Worm (Caenorhabditis elegans): ENCODE data around the gene R02F2.6.

Gene R02F2.6

DNA sequence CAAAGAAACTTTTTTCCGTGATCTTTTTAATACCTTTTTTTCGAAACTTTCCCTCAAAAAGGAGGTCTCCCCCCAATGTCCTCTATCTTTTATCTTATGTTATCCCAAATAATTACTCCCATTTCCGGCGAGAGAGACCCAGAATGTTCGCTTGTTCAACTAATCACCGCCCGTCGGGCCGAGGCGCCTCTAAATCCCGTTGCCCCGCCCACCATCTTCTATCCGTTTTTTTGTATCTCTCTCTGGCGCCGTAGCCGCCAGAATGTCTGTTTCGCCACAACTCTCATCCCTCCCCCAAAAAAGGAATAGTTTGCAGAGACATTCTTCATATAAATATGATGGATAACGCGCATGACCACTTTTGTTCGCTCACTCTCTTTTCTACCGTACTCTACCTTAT lies 6.0 kb downstream of the R02F2.6 start:
- 0 out of 2 replicates have a peak, but pooled peaks have one; percentile 8 for TF ChIP-seq nhr-19 (GFP tag; conservative IDR thresholded peaks at IDR 0.05)
- TF ChIP-seq blmp-1 (tag; optimal IDR thresholded peaks at IDR 0.05): peak; percentile 90
- TF ChIP-seq snu-23 (GFP tag; optimal IDR thresholded peaks at IDR 0.05): peak; percentile 51
- TF ChIP-seq nhr-76 (tag; optimal IDR thresholded peaks at IDR 0.05): no peak
- peak; percentile 89 for TF ChIP-seq nhr-85 (tag)
- TF ChIP-seq grh-1 (GFP tag; IDR thresholded peaks at IDR 0.05): peak; percentile 49; the same call in 1 of the 2 replicates
- peak; percentile 14 for TF ChIP-seq mep-1 (tag; optimal IDR thresholded peaks at IDR 0.05)
- peak; percentile 59 for TF ChIP-seq nhr-20 (tag; optimal IDR thresholded peaks at IDR 0.05)
- TF ChIP-seq C16A3.4 (tag; optimal IDR thresholded peaks at IDR 0.05): no peak
- peak; percentile 87 for TF ChIP-seq lin-14 (GFP tag; optimal IDR thresholded peaks at IDR 0.05)
- peak in 5 of 6 experiments; percentile 60 to 87 (median 76) for TF ChIP-seq elt-3 (tag; optimal IDR thresholded peaks at IDR 0.05)
- peak; percentile 61 for TF ChIP-seq nhr-71 (tag; optimal IDR thresholded peaks at IDR 0.05)
- no peak for TF ChIP-seq ceh-90 (tag; optimal IDR thresholded peaks at IDR 0.05)
- no peak for TF ChIP-seq hlh-17 (GFP tag; optimal IDR thresholded peaks at IDR 0.05; ENCODE audit: borderline replicate concordance)
- peak; percentile 54 for TF ChIP-seq nhr-90 (tag; optimal IDR thresholded peaks at IDR 0.05; ENCODE audit: poor library complexity)
- no peak for TF ChIP-seq pqm-1 (tag; optimal IDR thresholded peaks at IDR 0.05)

DNA sequence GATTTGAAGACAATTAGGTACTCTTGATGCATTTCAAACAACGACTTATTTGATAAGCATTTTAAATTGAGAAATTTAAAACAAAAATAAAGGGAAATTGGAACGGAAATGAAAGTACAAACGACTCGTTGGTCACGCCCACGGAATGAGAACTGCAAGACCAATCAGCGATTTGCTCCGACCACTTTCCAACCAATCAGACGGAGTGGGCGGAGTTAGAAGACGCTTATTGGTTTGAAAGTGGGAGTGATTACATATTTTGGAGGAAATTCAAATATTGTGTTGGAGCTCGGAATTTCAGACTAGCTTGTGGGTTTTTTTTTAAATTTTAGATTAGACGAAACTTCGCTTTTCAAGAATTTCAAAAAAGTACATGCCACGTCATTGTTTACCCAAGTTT lies 9.6 kb downstream of the R02F2.6 start:
- TF ChIP-seq efl-1 (optimal IDR thresholded peaks at IDR 0.05) (no peak), efl-1 (GFP tag; optimal IDR thresholded peaks at IDR 0.05 in 1 of 2) (peak in 1 of 2 experiments; percentile 52), Y116A8C.19 (tag; optimal IDR thresholded peaks at IDR 0.05; ENCODE audit: borderline replicate concordance) (no peak)

DNA sequence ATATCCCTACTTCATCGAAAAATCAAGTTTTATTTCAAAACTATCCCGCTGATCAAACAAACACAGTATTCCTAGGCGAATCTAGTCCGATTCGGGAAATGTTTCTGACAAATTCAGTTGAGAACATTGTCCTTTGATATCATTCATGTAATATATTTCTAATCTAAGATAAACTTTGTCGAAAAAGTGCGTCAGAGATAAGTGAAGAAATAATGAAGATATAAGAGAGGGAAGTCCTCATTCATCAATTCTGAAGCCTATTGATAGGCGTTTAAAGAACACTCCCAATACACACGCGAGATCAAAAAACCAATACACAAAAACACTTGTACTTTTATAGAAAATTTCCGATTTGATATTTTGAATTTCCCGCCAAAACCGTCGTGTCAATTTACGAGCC lies 13.9 kb downstream of the R02F2.6 start:
- no peak for TF ChIP-seq ztf-11 (tag; optimal IDR thresholded peaks at IDR 0.05)
- no peak for TF ChIP-seq skn-1 (tag; optimal IDR thresholded peaks at IDR 0.05)
- TF ChIP-seq elt-3 (tag; optimal IDR thresholded peaks at IDR 0.05): peak in 4 of 6 experiments; percentile 14 to 67 (median 48)
- no peak for TF ChIP-seq xbp-1 (tag; optimal IDR thresholded peaks at IDR 0.05)
- TF ChIP-seq pqm-1 (tag; optimal IDR thresholded peaks at IDR 0.05): no peak
- TF ChIP-seq zag-1 (tag; optimal IDR thresholded peaks at IDR 0.05): no peak
- no peak for TF ChIP-seq ceh-90 (tag; optimal IDR thresholded peaks at IDR 0.05)
- TF ChIP-seq tbx-2 (tag; optimal IDR thresholded peaks at IDR 0.05): no peak
- TF ChIP-seq nhr-85 (tag): peak; percentile 47
- no peak for TF ChIP-seq nhr-12 (tag; optimal IDR thresholded peaks at IDR 0.05)
- TF ChIP-seq pax-3 (tag; optimal IDR thresholded peaks at IDR 0.05): no peak
- TF ChIP-seq Y116A8C.19 (tag; optimal IDR thresholded peaks at IDR 0.05; ENCODE audit: borderline replicate concordance): no peak
- no peak for TF ChIP-seq elt-2 (tag; optimal IDR thresholded peaks at IDR 0.05)
- no peak for TF ChIP-seq aha-1 (tag; optimal IDR thresholded peaks at IDR 0.05)
- no peak for TF ChIP-seq mdl-1 (tag; optimal IDR thresholded peaks at IDR 0.05)
- TF ChIP-seq nhr-237 (tag; optimal IDR thresholded peaks at IDR 0.05): no peak
- TF ChIP-seq lsy-2 (tag; optimal IDR thresholded peaks at IDR 0.05): no peak
- TF ChIP-seq sup-37 (GFP tag; optimal IDR thresholded peaks at IDR 0.05): no peak
- TF ChIP-seq mep-1 (tag; optimal IDR thresholded peaks at IDR 0.05): no peak
- no peak for TF ChIP-seq jun-1 (tag; optimal IDR thresholded peaks at IDR 0.05)
- TF ChIP-seq egl-27 (tag; optimal IDR thresholded peaks at IDR 0.05): no peak
- peak; percentile 39 for TF ChIP-seq nhr-71 (tag; optimal IDR thresholded peaks at IDR 0.05)
- no peak for TF ChIP-seq nhr-28 (tag; optimal IDR thresholded peaks at IDR 0.05)
- peak; percentile 33 for TF ChIP-seq blmp-1 (tag; optimal IDR thresholded peaks at IDR 0.05)
- TF ChIP-seq sox-4 (tag; optimal IDR thresholded peaks at IDR 0.05): no peak
- TF ChIP-seq swsn-7 (tag; optimal IDR thresholded peaks at IDR 0.05): no peak

DNA sequence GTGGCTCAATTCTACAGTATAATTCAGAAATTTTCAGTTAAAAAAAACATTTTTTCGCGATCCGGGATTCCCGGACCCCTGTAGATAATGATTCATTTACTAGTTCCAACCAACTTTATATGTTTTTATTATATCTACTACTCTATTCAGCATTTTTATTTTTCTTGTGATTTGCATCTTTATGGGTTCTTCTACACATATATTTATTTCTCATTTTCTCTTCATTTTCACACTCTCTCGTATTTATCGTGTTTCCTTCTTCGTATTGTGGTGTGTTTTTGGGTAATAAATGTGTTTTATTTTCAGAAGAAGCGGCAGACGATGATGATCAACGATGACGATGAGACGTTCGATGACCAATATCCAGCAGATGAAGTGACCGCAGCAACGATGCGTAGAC lies 14.6 kb downstream of the R02F2.6 start, which contains the start of gene F48E8.2:
TSS of gene F48E8.2 (plus strand) at position 301 of the 400 bp plus-strand sequence.
- no peak for TF ChIP-seq nhr-11 (tag; optimal IDR thresholded peaks at IDR 0.05)
- TF ChIP-seq lsy-2 (tag; optimal IDR thresholded peaks at IDR 0.05): no peak
- no peak for TF ChIP-seq egl-27 (tag; optimal IDR thresholded peaks at IDR 0.05)
- TF ChIP-seq efl-3 (GFP tag; optimal IDR thresholded peaks at IDR 0.05): no peak
- no peak for TF ChIP-seq nhr-77 (tag; optimal IDR thresholded peaks at IDR 0.05)
- TF ChIP-seq unc-62 (GFP tag; optimal IDR thresholded peaks at IDR 0.05): no peak
- no peak for TF ChIP-seq lin-39 (tag; optimal IDR thresholded peaks at IDR 0.05)
- no peak for TF ChIP-seq F16B12.6 (tag; optimal IDR thresholded peaks at IDR 0.05)
- no peak for TF ChIP-seq egl-13 (tag; optimal IDR thresholded peaks at IDR 0.05)
- TF ChIP-seq xbp-1 (tag; optimal IDR thresholded peaks at IDR 0.05): no peak
- no peak for TF ChIP-seq vab-15 (tag; optimal IDR thresholded peaks at IDR 0.05)
- TF ChIP-seq aly-2 (tag; optimal IDR thresholded peaks at IDR 0.05): no peak

Data from whole organism, L1 larva.